Worm (Caenorhabditis elegans) whole organism, midembryonic: ENCODE measurements around the gene ZK1010.12.

Experiments used
- T22C8.4 ChIP-seq: fragments of 200-800 bp; sonication (Bioruptor generic); IDR thresholded peaks from 2 replicates; pipeline ENCODE4 v1.3.6; 2022; ENCODE audit warnings: missing genetic modification characterization, missing compliant biosample characterization
- cog-1 ChIP-seq: sonication (generic microtip); optimal IDR thresholded peaks from 2 replicates; lab custom pipeline; 2016; ENCODE audit warnings: missing genetic modification characterization, missing compliant biosample characterization
- flt-1 ChIP-seq: fragments of 200-800 bp; sonication (Bioruptor generic); IDR thresholded peaks from 2 replicates; pipeline ENCODE4 v1.3.6; 2022; ENCODE audit warnings: missing genetic modification characterization, missing compliant biosample characterization
- klf-2 ChIP-seq: fragments of 200-800 bp; sonication (Bioruptor generic); conservative IDR thresholded peaks from 2 replicates; pipeline ENCODE4 v1.3.6; 2022; ENCODE audit warnings: missing genetic modification reagents, missing genetic modification characterization, missing compliant biosample characterization
- med-1 ChIP-seq: sonication (generic microtip); optimal IDR thresholded peaks from 2 replicates; lab custom pipeline; 2017; ENCODE audit warnings: missing genetic modification characterization, mild to moderate bottlenecking, missing compliant biosample characterization, antibody characterized with exemption, missing genetic modification reagents; ENCODE audit not compliant: insufficient read depth
- ref-1 ChIP-seq: fragments of 200-800 bp; sonication (Bioruptor generic); conservative IDR thresholded peaks from 2 replicates; pipeline ENCODE4 v1.3.6; 2022; ENCODE audit warnings: missing genetic modification reagents, missing genetic modification characterization, missing compliant biosample characterization
- tab-1 ChIP-seq: fragments of 200-800 bp; sonication (Bioruptor generic); IDR thresholded peaks from 2 replicates; pipeline ENCODE4 v1.3.6; 2022; ENCODE audit warnings: missing genetic modification characterization, missing compliant biosample characterization
- ztf-23 ChIP-seq: fragments of 200-800 bp; sonication (Bioruptor generic); IDR thresholded peaks from 2 replicates; pipeline ENCODE4 v1.3.6; 2022; ENCODE audit warnings: missing genetic modification reagents, missing genetic modification characterization, missing compliant biosample characterization
- ztf-29 ChIP-seq: fragments of 200-800 bp; sonication (Bioruptor generic); IDR thresholded peaks from 2 replicates; pipeline ENCODE4 v1.3.6; 2022; ENCODE audit warnings: missing genetic modification reagents, missing genetic modification characterization, missing compliant biosample characterization

ZK1010.12 gene

ce11 chrIII:12990997-12991396 is at the start of gene ZK1010.12:
TSS of gene ZK1010.12 (plus strand) at chrIII:12991297.
- TF ChIP-seq tab-1 (GFP tag; lab: Robert Waterston, UW) (no peak), flt-1 (GFP tag; lab: Robert Waterston, UW) (no peak), ztf-23 (GFP tag; lab: Robert Waterston, UW) (no peak), ref-1 (GFP tag; lab: Robert Waterston, UW) (no peak), klf-2 (GFP tag; lab: Robert Waterston, UW) (no peak), cog-1 (tag; lab: Kevin White, UChicago) (no peak), ztf-29 (GFP tag; lab: Robert Waterston, UW) (no peak), med-1 (GFP tag; lab: Kevin White, UChicago) (no peak), T22C8.4 (GFP tag; lab: Robert Waterston, UW) (no peak)

- TF ChIP-seq tab-1 (GFP tag; lab: Robert Waterston, UW) (no peak), T22C8.4 (GFP tag; lab: Robert Waterston, UW) (no peak)
These were observed 48.8 kb upstream of the ZK1010.12 start, which contains the start of gene unc-25 for ce11 chrIII:12942307-12942706. TSS of gene unc-25 (plus strand) at chrIII:12942651.

- TF ChIP-seq cog-1 (tag; lab: Kevin White, UChicago): no peak
- no peak for TF ChIP-seq T22C8.4 (GFP tag; lab: Robert Waterston, UW)
- TF ChIP-seq med-1 (GFP tag; lab: Kevin White, UChicago): no peak
These were observed 47.0 kb upstream of the ZK1010.12 start for ce11 chrIII:12944064-12944463.

ce11 chrIII:12945072-12945471 is 46.0 kb upstream of the ZK1010.12 start:
- TF ChIP-seq ref-1 (GFP tag; lab: Robert Waterston, UW) (no peak), ztf-29 (GFP tag; lab: Robert Waterston, UW) (peak; percentile 58; the same call in 1 of the 2 replicates)

- TF ChIP-seq tab-1 (GFP tag; lab: Robert Waterston, UW) (no peak), T22C8.4 (GFP tag; lab: Robert Waterston, UW) (peak; percentile 87), ztf-23 (GFP tag; lab: Robert Waterston, UW) (no peak)
These were observed 39.5 kb upstream of the ZK1010.12 start, which contains the start of gene Y39E4A.1 for ce11 chrIII:12951362-12952228. TSS of gene Y39E4A.1 (plus strand) at chrIII:12951412.

ce11 chrIII:12952615-12953014 is 38.5 kb upstream of the ZK1010.12 start:
- TF ChIP-seq T22C8.4 (GFP tag; lab: Robert Waterston, UW): peak; percentile 24
- TF ChIP-seq tab-1 (GFP tag; lab: Robert Waterston, UW): no peak

- TF ChIP-seq klf-2 (GFP tag; lab: Robert Waterston, UW): no peak
- TF ChIP-seq ref-1 (GFP tag; lab: Robert Waterston, UW): no peak
- no peak for TF ChIP-seq ztf-29 (GFP tag; lab: Robert Waterston, UW)
- TF ChIP-seq cog-1 (tag; lab: Kevin White, UChicago): no peak
- TF ChIP-seq flt-1 (GFP tag; lab: Robert Waterston, UW): no peak
- TF ChIP-seq ztf-23 (GFP tag; lab: Robert Waterston, UW): no peak
- TF ChIP-seq med-1 (GFP tag; lab: Kevin White, UChicago): no peak
- TF ChIP-seq tab-1 (GFP tag; lab: Robert Waterston, UW): no peak
- no peak for TF ChIP-seq T22C8.4 (GFP tag; lab: Robert Waterston, UW)
These were observed 31.8 kb upstream of the ZK1010.12 start for ce11 chrIII:12959286-12959685.

ce11 chrIII:12960705-12961104 is 30.4 kb upstream of the ZK1010.12 start:
- TF ChIP-seq tab-1 (GFP tag; lab: Robert Waterston, UW) (no peak), T22C8.4 (GFP tag; lab: Robert Waterston, UW) (no peak), ztf-23 (GFP tag; lab: Robert Waterston, UW) (no peak), cog-1 (tag; lab: Kevin White, UChicago) (no peak)

- TF ChIP-seq med-1 (GFP tag; lab: Kevin White, UChicago) (no peak), tab-1 (GFP tag; lab: Robert Waterston, UW) (no peak), cog-1 (tag; lab: Kevin White, UChicago) (no peak), ztf-23 (GFP tag; lab: Robert Waterston, UW) (no peak), T22C8.4 (GFP tag; lab: Robert Waterston, UW) (no peak), ref-1 (GFP tag; lab: Robert Waterston, UW) (no peak), ztf-29 (GFP tag; lab: Robert Waterston, UW) (no peak), klf-2 (GFP tag; lab: Robert Waterston, UW) (no peak), flt-1 (GFP tag; lab: Robert Waterston, UW) (no peak)
These were observed 24.2 kb upstream of the ZK1010.12 start, which contains the start of gene ttm-1 for ce11 chrIII:12966895-12967294. TSS of gene ttm-1 (minus strand) at chrIII:12966995.

ce11 chrIII:12967437-12968043 is 23.6 kb upstream of the ZK1010.12 start:
- TF ChIP-seq T22C8.4 (GFP tag; lab: Robert Waterston, UW) (peak; percentile 66; the same call in 1 of the 2 replicates), tab-1 (GFP tag; lab: Robert Waterston, UW) (no peak)
